Fruit fly (Drosophila melanogaster): ENCODE measurements around the gene CG14314.

dm6 chr3R:18232187-18232586 is 16.2 kb downstream of the CG14314 start:
- TF ChIP-seq foxo (GFP tag; optimal IDR thresholded peaks at IDR 0.05), result no peak
- no peak for TF ChIP-seq fru (GFP tag; optimal IDR thresholded peaks at IDR 0.05)
- TF ChIP-seq pan (optimal IDR thresholded peaks at IDR 0.05), result no peak
- TF ChIP-seq ey (GFP tag; optimal IDR thresholded peaks at IDR 0.05), result no peak
- no peak for TF ChIP-seq Mio (GFP tag; optimal IDR thresholded peaks at IDR 0.05)
